Worm (Caenorhabditis elegans): Measurements from ENCODE around the gene pax-2.

The pax-2 gene

ce11 chrIV:4172242-4172641, 31.9 kb downstream of the pax-2 start:
- TF ChIP-seq daf-12 (tag; optimal IDR thresholded peaks at IDR 0.05) (no peak), ceh-28 (tag; optimal IDR thresholded peaks at IDR 0.05) (no peak), fos-1 (tag; optimal IDR thresholded peaks at IDR 0.05) (no peak), nhr-76 (tag; optimal IDR thresholded peaks at IDR 0.05) (no peak), elt-1 (tag; optimal IDR thresholded peaks at IDR 0.05) (no peak)

- TF ChIP-seq nhr-28 (tag; optimal IDR thresholded peaks at IDR 0.05) (no peak), egl-27 (tag; optimal IDR thresholded peaks at IDR 0.05) (no peak), ceh-82 (tag; optimal IDR thresholded peaks at IDR 0.05) (no peak), lin-15B (tag; optimal IDR thresholded peaks at IDR 0.05) (peak; percentile 87), elt-2 (tag; optimal IDR thresholded peaks at IDR 0.05) (peak; percentile 3), zag-1 (tag; optimal IDR thresholded peaks at IDR 0.05) (no peak), snpc-4 (tag; optimal IDR thresholded peaks at IDR 0.05) (peak; percentile 75), hmg-11 (tag; optimal IDR thresholded peaks at IDR 0.05) (no peak), mdl-1 (tag; optimal IDR thresholded peaks at IDR 0.05) (no peak), eor-1 (tag; optimal IDR thresholded peaks at IDR 0.05) (no peak)
These were observed 32.5 kb downstream of the pax-2 start, which contains the start of the genes K08D10.13 and rnp-2 for ce11 chrIV:4171531-4172163. TSS of gene K08D10.13 (minus strand) at chrIV:4171581. TSS of gene rnp-2 (plus strand) at chrIV:4172076.

- TF ChIP-seq elt-3 (tag; optimal IDR thresholded peaks at IDR 0.05) (no peak), zag-1 (tag; optimal IDR thresholded peaks at IDR 0.05) (no peak), nhr-28 (tag; optimal IDR thresholded peaks at IDR 0.05) (no peak), nhr-76 (tag; optimal IDR thresholded peaks at IDR 0.05) (no peak), ceh-16 (tag; optimal IDR thresholded peaks at IDR 0.05) (no peak)
These were observed 36.9 kb downstream of the pax-2 start for ce11 chrIV:4167296-4167695.

ce11 chrIV:4164392-4164791, 39.8 kb downstream of the pax-2 start, which contains the start of gene scrm-8:
TSS of gene scrm-8 (plus strand) at chrIV:4164692.
- TF ChIP-seq R02D3.7 (tag; optimal IDR thresholded peaks at IDR 0.05) (no peak), ceh-9 (tag; optimal IDR thresholded peaks at IDR 0.05) (no peak), nhr-77 (tag; optimal IDR thresholded peaks at IDR 0.05) (no peak), nhr-11 (tag; optimal IDR thresholded peaks at IDR 0.05) (no peak), egl-5 (tag; optimal IDR thresholded peaks at IDR 0.05) (no peak), fkh-10 (GFP tag; optimal IDR thresholded peaks at IDR 0.05) (no peak), mdl-1 (tag; optimal IDR thresholded peaks at IDR 0.05) (no peak), zag-1 (tag; optimal IDR thresholded peaks at IDR 0.05) (no peak), hmg-11 (tag; optimal IDR thresholded peaks at IDR 0.05) (no peak), nhr-25 (tag; optimal IDR thresholded peaks at IDR 0.05) (no peak), elt-1 (tag; optimal IDR thresholded peaks at IDR 0.05) (no peak), nhr-12 (tag; optimal IDR thresholded peaks at IDR 0.05) (no peak), ceh-28 (tag; optimal IDR thresholded peaks at IDR 0.05) (no peak), nfya-1 (tag; optimal IDR thresholded peaks at IDR 0.05; ENCODE audit: insufficient read depth) (no peak), nhr-67 (tag; optimal IDR thresholded peaks at IDR 0.05) (no peak)

ce11 chrIV:4162121-4162520, 42.1 kb downstream of the pax-2 start, which contains the start of gene scrm-5:
TSS of gene scrm-5 (plus strand) at chrIV:4162421.
- TF ChIP-seq ceh-82 (tag; optimal IDR thresholded peaks at IDR 0.05): no peak
- TF ChIP-seq nhr-25 (tag; optimal IDR thresholded peaks at IDR 0.05): no peak
- no peak for TF ChIP-seq ama-1 (optimal IDR thresholded peaks at IDR 0.05)
- no peak for TF ChIP-seq zag-1 (tag; optimal IDR thresholded peaks at IDR 0.05)
- no peak for TF ChIP-seq fos-1 (tag; optimal IDR thresholded peaks at IDR 0.05)
- TF ChIP-seq nhr-237 (tag; optimal IDR thresholded peaks at IDR 0.05): no peak
- TF ChIP-seq ztf-11 (tag; optimal IDR thresholded peaks at IDR 0.05): no peak
- TF ChIP-seq lsy-12 (tag; optimal IDR thresholded peaks at IDR 0.05): no peak
- TF ChIP-seq lin-15B (tag; optimal IDR thresholded peaks at IDR 0.05): no peak
- TF ChIP-seq ceh-28 (tag; optimal IDR thresholded peaks at IDR 0.05): no peak
- TF ChIP-seq lin-39 (tag; optimal IDR thresholded peaks at IDR 0.05): no peak

ce11 chrIV:4154641-4155040, 49.5 kb downstream of the pax-2 start, which contains the start of gene K08D10.14:
TSS of gene K08D10.14 (plus strand) at chrIV:4154941.
- TF ChIP-seq elt-2 (tag; optimal IDR thresholded peaks at IDR 0.05) (peak; percentile 51), hmg-11 (tag; optimal IDR thresholded peaks at IDR 0.05) (no peak), aly-2 (tag; optimal IDR thresholded peaks at IDR 0.05) (no peak), pqm-1 (tag; optimal IDR thresholded peaks at IDR 0.05) (no peak), egl-5 (tag; optimal IDR thresholded peaks at IDR 0.05) (no peak)

Data from whole organism, L3 larva.